Fruit fly (Drosophila melanogaster) whole organism, embryonic: ENCODE measurements around the gene SelT.

Experiments
- Aef1 ChIP-seq: fragments of 200-800 bp; sonication (Bioruptor generic); IDR thresholded peaks from 3 replicates; pipeline ENCODE4 v1.3.6; 2022; ENCODE audit warnings: missing biosample characterization, missing genetic modification characterization
- BtbVII ChIP-seq: fragments of 200-800 bp; sonication (Bioruptor generic); optimal IDR thresholded peaks from 3 replicates; lab custom pipeline; 2017; ENCODE audit warnings: missing biosample characterization, mild to moderate bottlenecking, missing genetic modification characterization
- CG10147 ChIP-seq: fragments of 200-800 bp; sonication (Bioruptor generic); optimal IDR thresholded peaks from 2 replicates; lab custom pipeline; 2019; ENCODE audit warnings: missing biosample characterization, mild to moderate bottlenecking, missing genetic modification characterization, moderate library complexity
- CG10321 ChIP-seq: fragments of 200-800 bp; sonication (Bioruptor generic); IDR thresholded peaks from 2 replicates; pipeline ENCODE4 v1.3.6; 2022; ENCODE audit warnings: missing biosample characterization, missing genetic modification characterization
- CG10543 ChIP-seq: fragments of 200-800 bp; sonication (Bioruptor generic); optimal IDR thresholded peaks from 3 replicates; lab custom pipeline; 2017; ENCODE audit warnings: missing biosample characterization, mild to moderate bottlenecking, missing genetic modification characterization, moderate library complexity
- CG11504 ChIP-seq: fragments of 200-800 bp; sonication (Bioruptor generic); optimal IDR thresholded peaks from 3 replicates; lab custom pipeline; 2019; ENCODE audit warnings: missing biosample characterization, mild to moderate bottlenecking, missing genetic modification characterization, moderate library complexity
- CG12769 ChIP-seq: fragments of 200-800 bp; sonication (Bioruptor generic); optimal IDR thresholded peaks from 2 replicates; lab custom pipeline; 2019; ENCODE audit warnings: missing biosample characterization, mild to moderate bottlenecking, missing genetic modification characterization, moderate library complexity
- CG14441 ChIP-seq: fragments of 200-800 bp; sonication (Bioruptor generic); IDR thresholded peaks from 2 replicates; pipeline ENCODE4 v1.3.6; 2022; ENCODE audit warnings: missing biosample characterization, missing genetic modification characterization
- CG1529 ChIP-seq: fragments of 200-800 bp; sonication (Bioruptor generic); optimal IDR thresholded peaks from 3 replicates; lab custom pipeline; 2018; ENCODE audit warnings: missing biosample characterization, missing genetic modification characterization
- CG16813 ChIP-seq: fragments of 200-800 bp; sonication (Bioruptor generic); IDR thresholded peaks from 3 replicates; pipeline ENCODE4 v1.3.6; 2022; ENCODE audit warnings: missing biosample characterization, missing genetic modification characterization; ENCODE audit not compliant: partially characterized antibody
- CG1832 ChIP-seq: fragments of 200-800 bp; sonication (Bioruptor generic); optimal IDR thresholded peaks from 2 replicates; lab custom pipeline; 2017; ENCODE audit warnings: missing biosample characterization, mild to moderate bottlenecking, missing genetic modification characterization, inconsistent platforms
- CG18599 ChIP-seq: fragments of 200-800 bp; sonication (Bioruptor generic); optimal IDR thresholded peaks from 3 replicates; lab custom pipeline; 2017; ENCODE audit warnings: missing biosample characterization, missing genetic modification characterization, mild to moderate bottlenecking, moderate library complexity, missing genetic modification reagents
- CG18619 ChIP-seq: fragments of 200-800 bp; sonication (Bioruptor generic); optimal IDR thresholded peaks from 3 replicates; lab custom pipeline; 2017; ENCODE audit warnings: missing biosample characterization, mild to moderate bottlenecking, missing genetic modification characterization
- CG2129 ChIP-seq: fragments of 200-800 bp; sonication (Bioruptor generic); IDR thresholded peaks from 2 replicates; pipeline ENCODE4 v1.3.6; 2022; ENCODE audit warnings: missing biosample characterization, missing genetic modification characterization; ENCODE audit not compliant: partially characterized antibody
- CG31365 ChIP-seq: fragments of 200-800 bp; sonication (Bioruptor generic); optimal IDR thresholded peaks from 2 replicates; lab custom pipeline; 2018; ENCODE audit warnings: missing biosample characterization, mild to moderate bottlenecking, missing genetic modification characterization
- CG7372 ChIP-seq: fragments of 200-800 bp; sonication (Bioruptor generic); IDR thresholded peaks from 2 replicates; pipeline ENCODE4 v1.3.6; 2022; ENCODE audit warnings: missing biosample characterization, missing genetic modification characterization
- CG7987 ChIP-seq: fragments of 200-800 bp; sonication (Bioruptor generic); optimal IDR thresholded peaks from 2 replicates; lab custom pipeline; 2018; ENCODE audit warnings: missing biosample characterization, mild to moderate bottlenecking, missing genetic modification characterization, moderate library complexity
- CG8924 ChIP-seq: fragments of 200-800 bp; optimal IDR thresholded peaks from 3 replicates; lab custom pipeline; 2019; ENCODE audit warnings: missing biosample characterization, mild to moderate bottlenecking, missing genetic modification characterization, moderate library complexity
- Hand ChIP-seq: fragments of 200-800 bp; sonication (Bioruptor generic); optimal IDR thresholded peaks from 2 replicates; lab custom pipeline; 2017; ENCODE audit warnings: mild to moderate bottlenecking, missing biosample characterization, missing genetic modification reagents, missing genetic modification characterization
- HmgD ChIP-seq: fragments of 200-800 bp; sonication (Bioruptor generic); optimal IDR thresholded peaks from 3 replicates; lab custom pipeline; 2016; ENCODE audit warnings: missing biosample characterization, missing genetic modification characterization
- Hmx ChIP-seq: fragments of 200-800 bp; sonication (Bioruptor generic); optimal IDR thresholded peaks from 2 replicates; lab custom pipeline; 2016; ENCODE audit warnings: missing biosample characterization, missing genetic modification characterization
- Hr3 ChIP-seq: fragments of 200-800 bp; sonication (Bioruptor generic); optimal IDR thresholded peaks from 3 replicates; lab custom pipeline; 2016; ENCODE audit warnings: missing biosample characterization, missing genetic modification characterization
- Kr ChIP-seq: fragments of 200-800 bp; sonication (Bioruptor generic); optimal IDR thresholded peaks from 2 replicates; lab custom pipeline; 2017; ENCODE audit warnings: missing biosample characterization, mild to moderate bottlenecking, missing genetic modification characterization
- NK7.1 ChIP-seq: fragments of 200-800 bp; sonication (Bioruptor generic); optimal IDR thresholded peaks from 3 replicates; lab custom pipeline; 2016; ENCODE audit warnings: missing biosample characterization, missing genetic modification characterization
- Nf-YB ChIP-seq: fragments of 200-800 bp; sonication (Bioruptor generic); optimal IDR thresholded peaks from 3 replicates; lab custom pipeline; 2019; ENCODE audit warnings: missing biosample characterization, mild to moderate bottlenecking, missing genetic modification characterization, moderate library complexity
- Pdp1 ChIP-seq, 2 experiments: fragments of 200-800 bp; sonication (Bioruptor generic); optimal IDR thresholded peaks; 3 replicates each; lab custom pipeline; 2016; ENCODE audit warnings: missing biosample characterization in 2 of 2, missing genetic modification characterization in 2 of 2, mild to moderate bottlenecking in 1 of 2, moderate library complexity in 1 of 2
- Rx ChIP-seq: fragments of 200-800 bp; sonication (Bioruptor generic); IDR thresholded peaks from 2 replicates; pipeline ENCODE4 v1.3.6; 2022; ENCODE audit warnings: missing biosample characterization, missing genetic modification characterization
- Scr ChIP-seq: fragments of 200-800 bp; sonication (Bioruptor generic); IDR thresholded peaks from 2 replicates; pipeline ENCODE4 v1.3.6; 2022; ENCODE audit warnings: missing biosample characterization, missing genetic modification characterization; ENCODE audit not compliant: partially characterized antibody
- Sox102F ChIP-seq: fragments of 200-800 bp; sonication (Bioruptor generic); optimal IDR thresholded peaks from 2 replicates; lab custom pipeline; 2018; ENCODE audit warnings: missing biosample characterization, mild to moderate bottlenecking, missing genetic modification characterization, moderate library complexity
- az2 ChIP-seq: fragments of 200-800 bp; sonication (Bioruptor generic); optimal IDR thresholded peaks from 3 replicates; lab custom pipeline; 2016; ENCODE audit warnings: missing biosample characterization, missing genetic modification characterization
- bowl ChIP-seq: fragments of 200-800 bp; sonication (Bioruptor generic); IDR thresholded peaks from 2 replicates; pipeline ENCODE4 v1.3.6; 2022; ENCODE audit warnings: missing biosample characterization, missing genetic modification characterization
- br ChIP-seq: fragments of >200 bp; optimal IDR thresholded peaks from 2 replicates; lab custom pipeline; 2017
- chm ChIP-seq: fragments of 200-800 bp; sonication (Bioruptor generic); IDR thresholded peaks from 2 replicates; pipeline ENCODE4 v1.3.6; 2022; ENCODE audit warnings: missing biosample characterization, missing genetic modification characterization
- croc ChIP-seq: fragments of 200-800 bp; sonication (Bioruptor generic); conservative IDR thresholded peaks from 3 replicates; pipeline ENCODE4 v1.3.6; 2022; ENCODE audit warnings: missing biosample characterization, missing genetic modification characterization
- emc ChIP-seq: fragments of 200-800 bp; sonication (Bioruptor generic); optimal IDR thresholded peaks from 2 replicates; lab custom pipeline; 2016; ENCODE audit warnings: missing biosample characterization, missing genetic modification characterization
- fd3F ChIP-seq: fragments of 200-800 bp; sonication (Bioruptor generic); optimal IDR thresholded peaks from 2 replicates; lab custom pipeline; 2018; ENCODE audit warnings: missing biosample characterization, mild to moderate bottlenecking, missing genetic modification characterization, moderate library complexity
- gfzf ChIP-seq: fragments of 200-800 bp; sonication (Bioruptor generic); optimal IDR thresholded peaks from 2 replicates; lab custom pipeline; 2016; ENCODE audit warnings: missing biosample characterization, mild to moderate bottlenecking, missing genetic modification characterization, moderate library complexity
- h ChIP-seq: fragments of >200 bp; optimal IDR thresholded peaks from 2 replicates; lab custom pipeline; 2017
- kah ChIP-seq: fragments of 200-800 bp; sonication (Bioruptor generic); optimal IDR thresholded peaks from 2 replicates; lab custom pipeline; 2018; ENCODE audit warnings: missing biosample characterization, mild to moderate bottlenecking, missing genetic modification characterization
- lov ChIP-seq, 2 experiments: fragments of 200-800 bp in 1 of 2; fragments of >200 bp in 1 of 2; sonication (Bioruptor generic) in 1 of 2; IDR thresholded peaks in 1 of 2; optimal IDR thresholded peaks in 1 of 2; 2 replicates in 1 of 2; 3 replicates in 1 of 2; pipeline versions ENCODE4 v1.3.6 to Lab custom; 2017 to 2022; ENCODE audit warnings: missing biosample characterization in 1 of 2, missing genetic modification characterization in 1 of 2
- prd ChIP-seq, 3 experiments: fragments of >200 bp in 2 of 3; fragments of 200-800 bp in 1 of 3; sonication (Bioruptor generic) in 1 of 3; optimal IDR thresholded peaks in 2 of 3; IDR thresholded peaks in 1 of 3; 2 replicates in 2 of 3; 3 replicates in 1 of 3; pipeline versions ENCODE4 v1.3.6 to Lab custom; 2017 to 2022; ENCODE audit warnings: missing biosample characterization in 1 of 3, missing genetic modification characterization in 1 of 3
- salm ChIP-seq: fragments of 200-800 bp; sonication (Bioruptor generic); optimal IDR thresholded peaks from 2 replicates; lab custom pipeline; 2018; ENCODE audit warnings: missing biosample characterization, mild to moderate bottlenecking, missing genetic modification characterization
- sens ChIP-seq: fragments of 200-800 bp; sonication (Bioruptor generic); peaks from one replicate; lab custom pipeline; 2016; ENCODE audit warnings: missing biosample characterization, missing genetic modification characterization
- shn ChIP-seq: fragments of 200-800 bp; sonication (Bioruptor generic); optimal IDR thresholded peaks from 3 replicates; lab custom pipeline; 2016; ENCODE audit warnings: missing biosample characterization, missing genetic modification characterization
- tin ChIP-seq: fragments of 200-800 bp; sonication (Bioruptor generic); optimal IDR thresholded peaks from 3 replicates; lab custom pipeline; 2016; ENCODE audit warnings: missing biosample characterization, missing genetic modification characterization
- trem ChIP-seq: fragments of 200-800 bp; optimal IDR thresholded peaks from 3 replicates; lab custom pipeline; 2019; ENCODE audit warnings: missing biosample characterization, mild to moderate bottlenecking, missing genetic modification characterization, moderate library complexity
- ttk ChIP-seq: fragments of 200-800 bp; sonication (Bioruptor generic); IDR thresholded peaks from 2 replicates; pipeline ENCODE4 v2.1.2; 2022; ENCODE audit warnings: missing biosample characterization, missing genetic modification characterization
- tx ChIP-seq: fragments of 200-800 bp; sonication (Bioruptor generic); optimal IDR thresholded peaks from 2 replicates; lab custom pipeline; 2016; ENCODE audit warnings: missing biosample characterization, missing genetic modification characterization
- yki ChIP-seq: fragments of >200 bp; optimal IDR thresholded peaks from 3 replicates; lab custom pipeline; 2018

The SelT gene

dm6 chr2L:4981278-4981966 is 29.3 kb upstream of the SelT start, which contains the start of the genes CG8892 and CG34126 (continued):
- TF ChIP-seq CG2129 (GFP tag; lab: Robert Waterston, UW) (no peak), yki (lab: Kevin White, UChicago) (no peak), CG16813 (peak; percentile 36; the same call in 2 of the 3 replicates), Nf-YB (peak; percentile 81), Rx (GFP tag; lab: Robert Waterston, UW) (peak; percentile 93), CG11504 (peak; percentile 95), bowl (GFP tag; lab: Robert Waterston, UW) (peak; percentile 74), CG7372 (GFP tag; lab: Robert Waterston, UW) (peak; percentile 97), ttk (GFP tag; lab: Robert Waterston, UW) (peak; percentile 93), HmgD (GFP tag; lab: Kevin White, UChicago) (peak; percentile 90), BtbVII (GFP tag; lab: Kevin White, UChicago) (peak; percentile 97), tx (GFP tag; lab: Kevin White, UChicago) (peak; percentile 97), CG10321 (GFP tag; lab: Robert Waterston, UW) (peak; percentile 69), sens (GFP tag; lab: Kevin White, UChicago) (peak; percentile 99), CG12769 (tag; lab: Kevin White, UChicago) (no peak), NK7.1 (GFP tag; lab: Kevin White, UChicago) (peak; percentile 82), CG18619 (GFP tag; lab: Kevin White, UChicago) (peak; percentile 98), salm (peak; percentile 87), croc (GFP tag; lab: Robert Waterston, UW) (peak; percentile 98), h (lab: Kevin White, UChicago) (no peak), kah (peak; percentile 87), CG14441 (peak; percentile 94), prd (optimal IDR thresholded peaks at IDR 0.05; lab: Kevin White, UChicago) (no peak), prd (GFP tag; IDR thresholded peaks at IDR 0.05; lab: Robert Waterston, UW) (peak; percentile 98), Hand (peak; percentile 82), Scr (GFP tag; lab: Robert Waterston, UW) (peak; percentile 24; the same call in 1 of the 2 replicates), CG7987 (peak; percentile 92), Pdp1 (GFP tag; optimal IDR thresholded peaks at IDR 0.05; lab: Kevin White, UChicago) (peak; percentile 95 to 98), Hr3 (GFP tag; lab: Kevin White, UChicago) (peak; percentile 99), CG10147 (peak; percentile 94), fd3F (peak; percentile 95), CG18599 (peak; percentile 98), CG31365 (peak; percentile 66), az2 (GFP tag; lab: Kevin White, UChicago) (peak; percentile 98), Hmx (GFP tag; lab: Kevin White, UChicago) (peak; percentile 94), Aef1 (GFP tag; lab: Robert Waterston, UW) (peak; percentile 97), gfzf (peak; percentile 28), Sox102F (GFP tag; lab: Kevin White, UChicago) (peak; percentile 94), CG10543 (GFP tag; lab: Kevin White, UChicago) (peak; percentile 98), tin (peak; percentile 99), trem (tag; lab: Kevin White, UChicago) (peak; percentile 93), lov (optimal IDR thresholded peaks at IDR 0.05; lab: Kevin White, UChicago) (no peak), lov (GFP tag; IDR thresholded peaks at IDR 0.05; lab: Robert Waterston, UW) (peak; percentile 72; the same call in 2 of the 3 replicates), emc (GFP tag; lab: Kevin White, UChicago) (peak; percentile 93), CG1832 (GFP tag; lab: Kevin White, UChicago) (peak; percentile 3), br (lab: Kevin White, UChicago) (no peak), Kr (peak; percentile 61), CG1529 (GFP tag; lab: Kevin White, UChicago) (peak; percentile 94), chm (GFP tag; lab: Robert Waterston, UW) (peak; percentile 92), CG8924 (tag; lab: Kevin White, UChicago) (peak; percentile 97), shn (GFP tag; lab: Kevin White, UChicago) (peak; percentile 96)
